Worm (Caenorhabditis elegans) whole organism, L1 larva: ENCODE measurements around the gene ZK54.3.

ENCODE experiments used
- C16A3.4 ChIP-seq: fragments of 150-350 bp; optimal IDR thresholded peaks from 2 replicates; lab custom pipeline; 2014; ENCODE audit warnings: missing biosample characterization, missing genetic modification characterization
- C34B4.2 ChIP-seq: sonication (generic microtip); optimal IDR thresholded peaks from 2 replicates; lab custom pipeline; 2017; ENCODE audit warnings: mild to moderate bottlenecking, missing genetic modification characterization, missing compliant biosample characterization
- Y116A8C.19 ChIP-seq: sonication (generic microtip); optimal IDR thresholded peaks from 2 replicates; lab custom pipeline; 2016; ENCODE audit warnings: missing compliant biosample characterization, missing genetic modification characterization, borderline replicate concordance
- aha-1 ChIP-seq: fragments of 150-350 bp; optimal IDR thresholded peaks from 2 replicates; lab custom pipeline; 2014; ENCODE audit warnings: missing biosample characterization, missing genetic modification characterization
- aly-2 ChIP-seq: fragments of 150-350 bp; optimal IDR thresholded peaks from 2 replicates; lab custom pipeline; 2014; ENCODE audit warnings: missing biosample characterization, missing genetic modification characterization
- ama-1 ChIP-seq: fragments of 150-350 bp; optimal IDR thresholded peaks from 2 replicates; lab custom pipeline; 2014
- blmp-1 ChIP-seq: fragments of 150-350 bp; optimal IDR thresholded peaks from 2 replicates; lab custom pipeline; 2014; ENCODE audit warnings: missing biosample characterization, missing genetic modification characterization
- ceh-63 ChIP-seq: fragments of 200-800 bp; sonication (Bioruptor generic); optimal IDR thresholded peaks from 2 replicates; lab custom pipeline; 2018; ENCODE audit warnings: mild to moderate bottlenecking, missing genetic modification characterization, missing compliant biosample characterization
- ceh-82 ChIP-seq, 3 experiments: fragments of 150-350 bp in 1 of 3; sonication (generic microtip) in 2 of 3; optimal IDR thresholded peaks; 2 replicates each; lab custom pipeline; 2014 to 2017; ENCODE audit warnings: missing biosample characterization in 3 of 3, missing genetic modification characterization in 3 of 3
- ceh-90 ChIP-seq: sonication (generic microtip); optimal IDR thresholded peaks from 2 replicates; lab custom pipeline; 2016; ENCODE audit warnings: missing genetic modification characterization, missing compliant biosample characterization
- dpl-1 ChIP-seq, 3 experiments: fragments of 150-350 bp in 2 of 3; sonication (generic microtip) in 1 of 3; optimal IDR thresholded peaks; 2 replicates each; lab custom pipeline; 2014 to 2017; ENCODE audit warnings: missing biosample characterization in 3 of 3, missing genetic modification characterization in 3 of 3, missing genetic modification reagents in 3 of 3
- dsc-1 ChIP-seq: sonication (generic microtip); optimal IDR thresholded peaks from 2 replicates; lab custom pipeline; 2016; ENCODE audit warnings: mild to moderate bottlenecking, missing genetic modification characterization, missing compliant biosample characterization
- efl-1 ChIP-seq, 4 experiments: fragments of 150-350 bp; optimal IDR thresholded peaks in 3 of 4; peaks in 1 of 4; 1 replicate in 1 of 4; 2 replicates in 3 of 4; lab custom pipeline; 2014; ENCODE audit warnings: missing biosample characterization in 2 of 4, missing genetic modification characterization in 2 of 4, missing genetic modification reagents in 2 of 4
- efl-3 ChIP-seq: fragments of 200-800 bp; sonication (Bioruptor generic); optimal IDR thresholded peaks from 2 replicates; lab custom pipeline; 2018; ENCODE audit warnings: mild to moderate bottlenecking, missing genetic modification characterization, missing compliant biosample characterization
- ets-5 ChIP-seq: fragments of 200-800 bp; sonication (Bioruptor generic); IDR thresholded peaks from 2 replicates; pipeline ENCODE4 v1.3.6; 2022; ENCODE audit warnings: missing genetic modification characterization, missing compliant biosample characterization
- fos-1 ChIP-seq: fragments of 150-350 bp; optimal IDR thresholded peaks from 2 replicates; lab custom pipeline; 2014; ENCODE audit warnings: missing biosample characterization, missing genetic modification characterization
- hlh-4 ChIP-seq: sonication (generic microtip); optimal IDR thresholded peaks from 2 replicates; lab custom pipeline; 2016; ENCODE audit warnings: mild to moderate bottlenecking, missing genetic modification characterization, missing compliant biosample characterization
- irx-1 ChIP-seq: sonication (generic microtip); optimal IDR thresholded peaks from 2 replicates; lab custom pipeline; 2016; ENCODE audit warnings: missing genetic modification characterization, missing compliant biosample characterization
- isw-1 ChIP-seq: fragments of 200-800 bp; sonication (Bioruptor generic); IDR thresholded peaks from 2 replicates; pipeline ENCODE4 v1.3.6; 2022; ENCODE audit warnings: missing genetic modification characterization, missing compliant biosample characterization
- jun-1 ChIP-seq: fragments of 150-350 bp; optimal IDR thresholded peaks from 2 replicates; lab custom pipeline; 2014; ENCODE audit warnings: missing biosample characterization, missing genetic modification reagents, missing genetic modification characterization
- lin-13 ChIP-seq: fragments of 150-350 bp; optimal IDR thresholded peaks from 2 replicates; lab custom pipeline; 2014; ENCODE audit warnings: missing biosample characterization, missing genetic modification reagents, missing genetic modification characterization
- lin-14 ChIP-seq: fragments of 200-800 bp; sonication (Bioruptor generic); optimal IDR thresholded peaks from 2 replicates; lab custom pipeline; 2018; ENCODE audit warnings: mild to moderate bottlenecking, missing genetic modification characterization, moderate library complexity, missing compliant biosample characterization
- lin-15B ChIP-seq: fragments of 150-350 bp; sonication (generic microtip); optimal IDR thresholded peaks from 3 replicates; lab custom pipeline; 2014; ENCODE audit warnings: missing biosample characterization, missing genetic modification characterization
- lin-35 ChIP-seq, 2 experiments: fragments of 150-350 bp; optimal IDR thresholded peaks; 2 replicates each; lab custom pipeline; 2014; ENCODE audit warnings: missing biosample characterization in 2 of 2, missing genetic modification characterization in 2 of 2, missing genetic modification reagents in 2 of 2
- lin-39 ChIP-seq: fragments of 150-350 bp; optimal IDR thresholded peaks from 2 replicates; lab custom pipeline; 2014; ENCODE audit warnings: missing biosample characterization, missing genetic modification reagents, missing genetic modification characterization
- lir-3 ChIP-seq: sonication (generic microtip); optimal IDR thresholded peaks from 2 replicates; lab custom pipeline; 2016; ENCODE audit warnings: mild to moderate bottlenecking, missing genetic modification characterization, moderate library complexity, missing compliant biosample characterization; ENCODE audit not compliant: poor library complexity
- lsy-2 ChIP-seq, 2 experiments: fragments of 150-350 bp; optimal IDR thresholded peaks; 2 replicates each; lab custom pipeline; 2014; ENCODE audit warnings: missing biosample characterization in 2 of 2, missing genetic modification characterization in 2 of 2
- mab-9 ChIP-seq: fragments of 200-800 bp; sonication (Bioruptor generic); IDR thresholded peaks from 2 replicates; pipeline ENCODE4 v1.3.6; 2022; ENCODE audit warnings: missing genetic modification reagents, missing genetic modification characterization, missing compliant biosample characterization
- mef-2 ChIP-seq: fragments of 150-350 bp; optimal IDR thresholded peaks from 2 replicates; lab custom pipeline; 2014; ENCODE audit warnings: missing biosample characterization, missing genetic modification characterization
- mep-1 ChIP-seq: fragments of 150-350 bp; optimal IDR thresholded peaks from 2 replicates; lab custom pipeline; 2014; ENCODE audit warnings: missing biosample characterization, missing genetic modification characterization
- nhr-11 ChIP-seq: fragments of 150-350 bp; optimal IDR thresholded peaks from 2 replicates; lab custom pipeline; 2014; ENCODE audit warnings: missing biosample characterization, missing genetic modification characterization
- nhr-12 ChIP-seq: sonication (generic microtip); optimal IDR thresholded peaks from 2 replicates; lab custom pipeline; 2017; ENCODE audit warnings: missing biosample characterization, missing genetic modification characterization
- nhr-20 ChIP-seq: sonication (generic microtip); optimal IDR thresholded peaks from 2 replicates; lab custom pipeline; 2016; ENCODE audit warnings: mild to moderate bottlenecking, missing genetic modification characterization, missing compliant biosample characterization
- nhr-28 ChIP-seq: fragments of 150-350 bp; optimal IDR thresholded peaks from 2 replicates; lab custom pipeline; 2014; ENCODE audit warnings: missing biosample characterization, missing genetic modification characterization
- nhr-47 ChIP-seq: sonication (generic microtip); optimal IDR thresholded peaks from 2 replicates; lab custom pipeline; 2016; ENCODE audit warnings: mild to moderate bottlenecking, missing genetic modification characterization, moderate library complexity, missing compliant biosample characterization
- nhr-71 ChIP-seq: sonication (generic microtip); optimal IDR thresholded peaks from 2 replicates; lab custom pipeline; 2016; ENCODE audit warnings: mild to moderate bottlenecking, missing genetic modification characterization, moderate library complexity, missing compliant biosample characterization
- nhr-76 ChIP-seq: sonication (generic microtip); optimal IDR thresholded peaks from 2 replicates; lab custom pipeline; 2017; ENCODE audit warnings: missing biosample characterization, missing genetic modification characterization
- nhr-84 ChIP-seq: sonication (generic microtip); optimal IDR thresholded peaks from 2 replicates; lab custom pipeline; 2017; ENCODE audit warnings: missing biosample characterization, missing genetic modification characterization
- pag-3 ChIP-seq: sonication (generic microtip); optimal IDR thresholded peaks from 2 replicates; lab custom pipeline; 2017; ENCODE audit warnings: missing genetic modification characterization, mild to moderate bottlenecking, missing compliant biosample characterization, antibody characterized with exemption, borderline replicate concordance; ENCODE audit not compliant: insufficient read depth
- pax-3 ChIP-seq: fragments of 200-800 bp; sonication (Bioruptor generic); optimal IDR thresholded peaks from 2 replicates; lab custom pipeline; 2018; ENCODE audit warnings: mild to moderate bottlenecking, missing genetic modification characterization, moderate library complexity, missing compliant biosample characterization
- pqm-1 ChIP-seq: sonication (generic microtip); optimal IDR thresholded peaks from 3 replicates; lab custom pipeline; 2017; ENCODE audit warnings: missing biosample characterization, missing genetic modification characterization
- rnt-1 ChIP-seq: sonication (generic microtip); optimal IDR thresholded peaks from 2 replicates; lab custom pipeline; 2016; ENCODE audit warnings: mild to moderate bottlenecking, missing genetic modification characterization, moderate library complexity, missing compliant biosample characterization
- skn-1 ChIP-seq: fragments of 150-350 bp; optimal IDR thresholded peaks from 2 replicates; lab custom pipeline; 2014; ENCODE audit warnings: missing biosample characterization, missing genetic modification characterization
- snu-23 ChIP-seq: sonication (generic microtip); optimal IDR thresholded peaks from 2 replicates; lab custom pipeline; 2016; ENCODE audit warnings: missing genetic modification characterization, missing compliant biosample characterization
- sptf-1 ChIP-seq: fragments of 150-350 bp; optimal IDR thresholded peaks from 2 replicates; lab custom pipeline; 2014; ENCODE audit warnings: missing biosample characterization, missing genetic modification characterization
- sup-37 ChIP-seq: fragments of 200-800 bp; sonication (Bioruptor generic); optimal IDR thresholded peaks from 2 replicates; lab custom pipeline; 2018; ENCODE audit warnings: mild to moderate bottlenecking, missing genetic modification characterization, missing compliant biosample characterization
- unc-130 ChIP-seq: fragments of 150-350 bp; optimal IDR thresholded peaks from 2 replicates; lab custom pipeline; 2017; ENCODE audit warnings: missing biosample characterization, missing genetic modification characterization, inconsistent platforms
- unc-30 ChIP-seq: sonication (generic microtip); optimal IDR thresholded peaks from 2 replicates; lab custom pipeline; 2017; ENCODE audit warnings: missing biosample characterization, missing genetic modification characterization
- unc-86 ChIP-seq: sonication (generic microtip); optimal IDR thresholded peaks from 2 replicates; lab custom pipeline; 2016; ENCODE audit warnings: missing genetic modification characterization, missing compliant biosample characterization
- zip-4 ChIP-seq: fragments of 200-800 bp; sonication (Bioruptor generic); optimal IDR thresholded peaks from 2 replicates; lab custom pipeline; 2018; ENCODE audit warnings: mild to moderate bottlenecking, missing genetic modification characterization, moderate library complexity, missing compliant biosample characterization
- ztf-4 ChIP-seq: fragments of 150-350 bp; optimal IDR thresholded peaks from 2 replicates; lab custom pipeline; 2014; ENCODE audit warnings: missing biosample characterization, missing genetic modification characterization

The ZK54.3 gene

ce11 chrX:17479694-17480574, 13.1 kb upstream of the ZK54.3 start:
- TF ChIP-seq lin-39 (tag; lab: Kevin White, UChicago) (peak; percentile 26), Y116A8C.19 (no peak), ceh-82 (tag; optimal IDR thresholded peaks at IDR 0.05; lab: Kevin White, UChicago) (peak; percentile 60 to 70 (median 65)), zip-4 (GFP tag; lab: Kevin White, UChicago) (peak; percentile 79), ztf-4 (tag; lab: Kevin White, UChicago) (peak; percentile 93), blmp-1 (tag; lab: Kevin White, UChicago) (peak; percentile 99), dpl-1 (GFP tag; optimal IDR thresholded peaks at IDR 0.05; lab: Kevin White, UChicago) (peak; percentile 21 to 25 (median 24)), jun-1 (tag; lab: Kevin White, UChicago) (peak; percentile 78), efl-1 (optimal IDR thresholded peaks at IDR 0.05; lab: Kevin White, UChicago) (peak; percentile 63 to 86), efl-1 (GFP tag; optimal IDR thresholded peaks at IDR 0.05 in 1 of 2; lab: Kevin White, UChicago) (peak; percentile 0 to 93), nhr-11 (peak; percentile 62), C34B4.2 (tag; lab: Kevin White, UChicago) (peak; percentile 50), lin-35 (GFP tag; optimal IDR thresholded peaks at IDR 0.05; lab: Kevin White, UChicago) (peak; percentile 52 to 78), unc-30 (tag; lab: Kevin White, UChicago) (no peak), aha-1 (tag; lab: Kevin White, UChicago) (no peak), snu-23 (peak; percentile 95), pag-3 (tag; lab: Kevin White, UChicago) (no peak), mef-2 (tag; lab: Kevin White, UChicago) (peak; percentile 81), ama-1 (no peak), unc-86 (tag; lab: Kevin White, UChicago) (peak; percentile 94), pax-3 (tag; lab: Kevin White, UChicago) (peak; percentile 89), isw-1 (GFP tag; lab: Robert Waterston, UW) (peak; percentile 70), skn-1 (peak; percentile 75), ceh-63 (no peak), sptf-1 (tag; lab: Kevin White, UChicago) (no peak), nhr-84 (tag; lab: Kevin White, UChicago) (no peak), lin-14 (GFP tag; lab: Kevin White, UChicago) (peak; percentile 98), lir-3 (tag; lab: Kevin White, UChicago) (peak; percentile 78), ceh-90 (tag; lab: Kevin White, UChicago) (no peak), irx-1 (tag; lab: Kevin White, UChicago) (peak; percentile 87), unc-130 (tag; lab: Kevin White, UChicago) (peak; percentile 67), C16A3.4 (tag; lab: Kevin White, UChicago) (peak; percentile 70), lin-15B (tag; lab: Kevin White, UChicago) (no peak), aly-2 (tag; lab: Kevin White, UChicago) (no peak), dsc-1 (peak; percentile 96), fos-1 (tag; lab: Kevin White, UChicago) (peak; percentile 56), ets-5 (no peak), sup-37 (GFP tag; lab: Kevin White, UChicago) (peak; percentile 80), nhr-12 (no peak), lsy-2 (tag; optimal IDR thresholded peaks at IDR 0.05; lab: Kevin White, UChicago) (peak; percentile 68 to 70), mab-9 (peak; percentile 75), hlh-4 (no peak), nhr-71 (tag; lab: Kevin White, UChicago) (peak; percentile 99), efl-3 (GFP tag; lab: Kevin White, UChicago) (peak; percentile 3), nhr-76 (tag; lab: Kevin White, UChicago) (no peak), nhr-20 (tag; lab: Kevin White, UChicago) (peak; percentile 97), nhr-28 (no peak), nhr-47 (tag; lab: Kevin White, UChicago) (peak; percentile 95), lin-13 (GFP tag; lab: Kevin White, UChicago) (peak; percentile 61), mep-1 (tag; lab: Kevin White, UChicago) (peak; percentile 70), rnt-1 (tag; lab: Kevin White, UChicago) (peak; percentile 77), pqm-1 (tag; lab: Kevin White, UChicago) (no peak)
